Fruit fly (Drosophila melanogaster): Measurements from ENCODE around the gene Nfs1.

The Nfs1 gene

DNA sequence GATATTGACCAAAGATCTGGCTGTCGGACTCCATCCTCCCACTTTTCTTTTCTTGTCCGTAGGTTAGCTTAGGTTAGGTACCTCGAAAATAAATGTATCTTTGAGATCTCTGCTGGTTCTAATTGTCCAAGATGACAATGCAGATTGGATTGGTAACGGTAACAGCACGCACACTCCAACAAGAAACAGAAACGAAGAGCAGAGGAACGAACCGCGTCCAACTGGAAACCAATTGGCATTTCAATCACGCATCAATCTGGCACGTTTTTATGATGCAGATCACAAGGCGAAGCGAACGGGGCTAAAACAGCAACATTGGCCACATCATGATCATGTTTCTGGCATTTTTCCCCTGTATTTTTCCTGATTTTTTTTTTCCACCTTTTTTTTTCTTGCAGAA, 43.6 kb upstream of the Nfs1 start:
- TF ChIP-seq phol (tag; optimal IDR thresholded peaks at IDR 0.05): no peak
- no peak for TF ChIP-seq kay (GFP tag; optimal IDR thresholded peaks at IDR 0.05)
- TF ChIP-seq grn (GFP tag; optimal IDR thresholded peaks at IDR 0.05): peak; percentile 3
- no peak for TF ChIP-seq CG31388 (GFP tag; optimal IDR thresholded peaks at IDR 0.05)
- peak; percentile 21 to 91 for TF ChIP-seq insv (GFP tag; optimal IDR thresholded peaks at IDR 0.05)
- no peak for TF ChIP-seq CG17361 (GFP tag; IDR thresholded peaks at IDR 0.05)
- TF ChIP-seq CG6254 (GFP tag; optimal IDR thresholded peaks at IDR 0.05): no peak
- no peak for TF ChIP-seq p53 (GFP tag; optimal IDR thresholded peaks at IDR 0.05)
- TF ChIP-seq her (GFP tag; optimal IDR thresholded peaks at IDR 0.05): no peak
- no peak for TF ChIP-seq CG10543 (GFP tag; optimal IDR thresholded peaks at IDR 0.05)
- TF ChIP-seq klu (GFP tag; IDR thresholded peaks at IDR 0.05): no peak
- no peak for TF ChIP-seq Ravus (GFP tag; IDR thresholded peaks at IDR 0.05)
- TF ChIP-seq CG11456 (GFP tag; IDR thresholded peaks at IDR 0.05): no peak
- TF ChIP-seq CG18764 (GFP tag; optimal IDR thresholded peaks at IDR 0.05): no peak
- peak; percentile 96 for TF ChIP-seq Elba2 (GFP tag; optimal IDR thresholded peaks at IDR 0.05)
- no peak for TF ChIP-seq tin (GFP tag; optimal IDR thresholded peaks at IDR 0.05)

DNA sequence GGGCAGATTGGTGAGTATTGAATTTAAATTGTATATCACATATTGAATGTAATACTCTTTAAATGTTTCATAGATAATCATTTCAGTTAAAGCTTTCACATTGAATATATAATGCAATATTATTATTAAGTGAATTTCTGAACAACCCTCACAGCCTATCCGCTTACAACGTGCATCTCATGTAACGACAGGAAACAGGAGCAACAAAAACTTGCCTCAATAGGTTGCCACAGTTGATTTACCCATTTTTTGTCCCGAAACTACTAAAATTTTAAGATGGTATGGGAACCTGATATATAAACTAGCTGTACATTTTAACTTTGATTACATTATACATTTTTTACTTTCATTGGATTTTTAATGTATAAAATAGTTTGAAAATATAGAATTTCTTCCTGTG, 40.7 kb upstream of the Nfs1 start:
- peak; percentile 20 for TF ChIP-seq Med (GFP tag)
- TF ChIP-seq HmgZ (tag; optimal IDR thresholded peaks at IDR 0.05): no peak
- no peak for TF ChIP-seq Usf (GFP tag; optimal IDR thresholded peaks at IDR 0.05)
- TF ChIP-seq CG18476 (GFP tag; optimal IDR thresholded peaks at IDR 0.05): peak; percentile 21
- no peak for TF ChIP-seq CG31388 (GFP tag; optimal IDR thresholded peaks at IDR 0.05)
- peak; percentile 67 for TF ChIP-seq Ets65A (GFP tag)
- TF ChIP-seq CG17359 (tag; optimal IDR thresholded peaks at IDR 0.05): no peak

DNA sequence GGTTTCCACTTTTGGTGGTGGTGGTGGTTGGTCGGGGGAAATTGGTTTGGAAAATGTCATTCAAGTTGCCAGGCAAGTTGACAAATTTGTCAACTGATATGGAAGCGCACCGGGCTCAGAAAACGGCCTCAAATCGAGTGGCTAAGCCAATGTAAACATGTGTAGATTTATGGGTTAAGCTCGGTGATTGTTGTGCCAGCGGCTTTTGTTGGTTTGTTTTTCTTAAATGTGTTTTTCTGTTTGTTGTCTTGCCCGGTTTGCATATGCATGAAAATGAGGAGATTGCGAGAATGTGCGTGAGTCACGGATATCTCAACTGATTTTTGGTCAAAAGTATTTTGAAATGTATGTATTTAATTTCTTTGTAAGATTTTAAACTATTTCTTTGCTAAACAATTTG, 38.5 kb upstream of the Nfs1 start:
- peak in 1 of 2 experiments; percentile 25 for TF ChIP-seq Eip74EF (GFP tag; optimal IDR thresholded peaks at IDR 0.05)
- TF ChIP-seq CG15073 (GFP tag; optimal IDR thresholded peaks at IDR 0.05): no peak
- TF ChIP-seq fru (optimal IDR thresholded peaks at IDR 0.05): no peak
- TF ChIP-seq Elba2 (GFP tag; optimal IDR thresholded peaks at IDR 0.05): no peak
- TF ChIP-seq ac (GFP tag; optimal IDR thresholded peaks at IDR 0.05): no peak
- TF ChIP-seq CG8765 (GFP tag; IDR thresholded peaks at IDR 0.05): no peak
- no peak for TF ChIP-seq Lhr (GFP tag; optimal IDR thresholded peaks at IDR 0.05)
- TF ChIP-seq CG13287 (GFP tag; IDR thresholded peaks at IDR 0.05; ENCODE audit: partially characterized antibody): no peak
- no peak for TF ChIP-seq BtbVII (GFP tag; optimal IDR thresholded peaks at IDR 0.05)
- TF ChIP-seq chn (GFP tag; optimal IDR thresholded peaks at IDR 0.05): no peak
- no peak for TF ChIP-seq CG43689 (GFP tag; IDR thresholded peaks at IDR 0.05)
- TF ChIP-seq CG4707 (GFP tag; optimal IDR thresholded peaks at IDR 0.05): no peak
- TF ChIP-seq chinmo (GFP tag; IDR thresholded peaks at IDR 0.05; ENCODE audit: partially characterized antibody): no peak
- no peak for TF ChIP-seq CG17328 (GFP tag; IDR thresholded peaks at IDR 0.05)
- no peak for TF ChIP-seq gce (GFP tag; IDR thresholded peaks at IDR 0.05)
- peak; percentile 51; the same call in 1 of the 3 replicates for TF ChIP-seq CG2199 (GFP tag; IDR thresholded peaks at IDR 0.05)
- TF ChIP-seq oc (tag; optimal IDR thresholded peaks at IDR 0.05): peak; percentile 57
- TF ChIP-seq CG13624 (GFP tag; optimal IDR thresholded peaks at IDR 0.05): no peak
- no peak for TF ChIP-seq br (optimal IDR thresholded peaks at IDR 0.05)
- TF ChIP-seq mirr (GFP tag; optimal IDR thresholded peaks at IDR 0.05): no peak
- no peak for TF ChIP-seq onecut (GFP tag; IDR thresholded peaks at IDR 0.05)
- no peak for TF ChIP-seq CG4328 (GFP tag; optimal IDR thresholded peaks at IDR 0.05)
- no peak for TF ChIP-seq CG10366 (GFP tag; IDR thresholded peaks at IDR 0.05)
- TF ChIP-seq slou (GFP tag; optimal IDR thresholded peaks at IDR 0.05): no peak
- no peak for TF ChIP-seq dmrt99B (tag; optimal IDR thresholded peaks at IDR 0.05)
- no peak for TF ChIP-seq nerfin-1 (tag; optimal IDR thresholded peaks at IDR 0.05)
- no peak for TF ChIP-seq CG6765 (GFP tag; optimal IDR thresholded peaks at IDR 0.05)
- TF ChIP-seq Ada2b (GFP tag; IDR thresholded peaks at IDR 0.05): no peak
- TF ChIP-seq vvl (GFP tag; IDR thresholded peaks at IDR 0.05): peak; percentile 56; the same call in 1 of the 2 replicates
- no peak for TF ChIP-seq Optix (GFP tag; IDR thresholded peaks at IDR 0.05)
- TF ChIP-seq Sin3A (optimal IDR thresholded peaks at IDR 0.05): no peak

Data from whole organism, embryonic.